Fruit fly (Drosophila melanogaster) whole organism, embryonic: Measurements from ENCODE around the gene CG4115.

Experiments used
- BEAF-32 ChIP-seq: fragments of 200-800 bp; sonication (Bioruptor generic); optimal IDR thresholded peaks from 3 replicates; lab custom pipeline; 2017; ENCODE audit warnings: missing biosample characterization, missing genetic modification characterization, mild to moderate bottlenecking, moderate library complexity, missing genetic modification reagents
- Blimp-1 ChIP-seq: fragments of 200-800 bp; sonication (Bioruptor generic); optimal IDR thresholded peaks from 3 replicates; lab custom pipeline; 2018; ENCODE audit warnings: missing biosample characterization, missing genetic modification characterization, mild to moderate bottlenecking, moderate library complexity, missing genetic modification reagents
- CG10543 ChIP-seq: fragments of 200-800 bp; sonication (Bioruptor generic); optimal IDR thresholded peaks from 3 replicates; lab custom pipeline; 2017; ENCODE audit warnings: missing biosample characterization, mild to moderate bottlenecking, missing genetic modification characterization, moderate library complexity
- CG11695 ChIP-seq: fragments of 200-800 bp; sonication (Bioruptor generic); IDR thresholded peaks from 3 replicates; pipeline ENCODE4 v1.3.6; 2022; ENCODE audit warnings: missing biosample characterization, missing genetic modification characterization
- CG12104 ChIP-seq: fragments of 200-800 bp; sonication (Bioruptor generic); optimal IDR thresholded peaks from 3 replicates; lab custom pipeline; 2016; ENCODE audit warnings: missing biosample characterization, missing genetic modification characterization
- CG12236 ChIP-seq: fragments of 200-800 bp; sonication (Bioruptor generic); optimal IDR thresholded peaks from 2 replicates; lab custom pipeline; 2016; ENCODE audit warnings: missing biosample characterization, missing genetic modification characterization
- CG13424 ChIP-seq: fragments of 200-800 bp; sonication (Bioruptor generic); optimal IDR thresholded peaks from 2 replicates; lab custom pipeline; 2019; ENCODE audit warnings: missing biosample characterization, mild to moderate bottlenecking, missing genetic modification characterization, moderate library complexity
- CG14667 ChIP-seq: fragments of 200-800 bp; sonication (Bioruptor generic); IDR thresholded peaks from 2 replicates; pipeline ENCODE4 v1.3.6; 2022; ENCODE audit warnings: missing biosample characterization, missing genetic modification characterization
- CG14860 ChIP-seq: fragments of 200-800 bp; sonication (Bioruptor generic); IDR thresholded peaks from 3 replicates; pipeline ENCODE4 v1.3.6; 2022; ENCODE audit warnings: missing biosample characterization, missing genetic modification characterization; ENCODE audit not compliant: partially characterized antibody
- CG17385 ChIP-seq: fragments of 200-800 bp; sonication (Bioruptor generic); optimal IDR thresholded peaks from 3 replicates; lab custom pipeline; 2018; ENCODE audit warnings: missing biosample characterization, mild to moderate bottlenecking, missing genetic modification characterization
- CG17829 ChIP-seq: fragments of 200-800 bp; optimal IDR thresholded peaks from 2 replicates; lab custom pipeline; 2019; ENCODE audit warnings: missing biosample characterization, mild to moderate bottlenecking, missing genetic modification characterization, moderate library complexity
- CG4360 ChIP-seq: fragments of 200-800 bp; sonication (Bioruptor generic); IDR thresholded peaks from 2 replicates; pipeline ENCODE4 v1.3.6; 2022; ENCODE audit warnings: missing biosample characterization, missing genetic modification characterization
- CG5180 ChIP-seq: fragments of 200-800 bp; sonication (Bioruptor generic); optimal IDR thresholded peaks from 3 replicates; lab custom pipeline; 2017; ENCODE audit warnings: missing biosample characterization, missing genetic modification characterization, mild to moderate bottlenecking, moderate library complexity, missing genetic modification reagents
- CG8924 ChIP-seq: fragments of 200-800 bp; optimal IDR thresholded peaks from 3 replicates; lab custom pipeline; 2019; ENCODE audit warnings: missing biosample characterization, mild to moderate bottlenecking, missing genetic modification characterization, moderate library complexity
- CG9797 ChIP-seq: fragments of 200-800 bp; sonication (Bioruptor generic); optimal IDR thresholded peaks from 3 replicates; lab custom pipeline; 2018; ENCODE audit warnings: missing biosample characterization, mild to moderate bottlenecking, missing genetic modification characterization
- CHES-1-like ChIP-seq: fragments of 200-800 bp; sonication (Bioruptor generic); optimal IDR thresholded peaks from 2 replicates; lab custom pipeline; 2016; ENCODE audit warnings: missing biosample characterization, missing genetic modification characterization
- Dek ChIP-seq: fragments of 200-800 bp; sonication (Bioruptor generic); optimal IDR thresholded peaks from 3 replicates; lab custom pipeline; 2019; ENCODE audit warnings: missing biosample characterization, mild to moderate bottlenecking, missing genetic modification characterization, moderate library complexity
- Fer1 ChIP-seq: fragments of 200-800 bp; sonication (Bioruptor generic); optimal IDR thresholded peaks from 2 replicates; lab custom pipeline; 2017; ENCODE audit warnings: missing biosample characterization, mild to moderate bottlenecking, missing genetic modification characterization
- HLH4C ChIP-seq: fragments of 200-800 bp; sonication (Bioruptor generic); IDR thresholded peaks from 3 replicates; pipeline ENCODE4 v1.3.6; 2022; ENCODE audit warnings: missing biosample characterization, missing genetic modification characterization; ENCODE audit not compliant: partially characterized antibody
- HmgZ ChIP-seq: fragments of 200-800 bp; sonication (Bioruptor generic); optimal IDR thresholded peaks from 2 replicates; lab custom pipeline; 2018; ENCODE audit warnings: missing biosample characterization, mild to moderate bottlenecking, missing genetic modification characterization
- Nf-YB ChIP-seq: fragments of 200-800 bp; sonication (Bioruptor generic); optimal IDR thresholded peaks from 3 replicates; lab custom pipeline; 2019; ENCODE audit warnings: missing biosample characterization, mild to moderate bottlenecking, missing genetic modification characterization, moderate library complexity
- NfI ChIP-seq: fragments of 200-800 bp; sonication (Bioruptor generic); optimal IDR thresholded peaks from 3 replicates; lab custom pipeline; 2018; ENCODE audit warnings: missing biosample characterization, mild to moderate bottlenecking, missing genetic modification characterization, moderate library complexity
- Rfx ChIP-seq: fragments of 200-800 bp; sonication (Bioruptor generic); IDR thresholded peaks from 2 replicates; pipeline ENCODE4 v1.3.6; 2022; ENCODE audit warnings: missing biosample characterization, missing genetic modification characterization
- Rx ChIP-seq: fragments of 200-800 bp; sonication (Bioruptor generic); IDR thresholded peaks from 2 replicates; pipeline ENCODE4 v1.3.6; 2022; ENCODE audit warnings: missing biosample characterization, missing genetic modification characterization
- Sin3A ChIP-seq: fragments of >200 bp; optimal IDR thresholded peaks from 2 replicates; lab custom pipeline; 2018
- Ssrp ChIP-seq: fragments of 200-800 bp; sonication (Bioruptor generic); optimal IDR thresholded peaks from 2 replicates; lab custom pipeline; 2018; ENCODE audit warnings: missing biosample characterization, mild to moderate bottlenecking, missing genetic modification characterization, moderate library complexity
- Trl ChIP-seq, 3 experiments: fragments of >200 bp in 2 of 3; fragments of 200-800 bp in 1 of 3; sonication (Bioruptor generic) in 1 of 3; optimal IDR thresholded peaks; 2 replicates in 1 of 3; 3 replicates in 2 of 3; lab custom pipeline; 2016 to 2017; ENCODE audit warnings: missing biosample characterization in 1 of 3, missing genetic modification characterization in 1 of 3
- YL-1 ChIP-seq: fragments of 200-800 bp; sonication (Bioruptor generic); optimal IDR thresholded peaks from 3 replicates; lab custom pipeline; 2017; ENCODE audit warnings: missing biosample characterization, mild to moderate bottlenecking, missing genetic modification characterization
- amos ChIP-seq: fragments of 200-800 bp; sonication (Bioruptor generic); IDR thresholded peaks from 2 replicates; pipeline ENCODE4 v1.3.6; 2022; ENCODE audit warnings: missing biosample characterization, missing genetic modification characterization; ENCODE audit not compliant: partially characterized antibody
- caup ChIP-seq: fragments of 200-800 bp; sonication (Bioruptor generic); optimal IDR thresholded peaks from 3 replicates; lab custom pipeline; 2017; ENCODE audit warnings: missing biosample characterization, mild to moderate bottlenecking, missing genetic modification characterization, moderate library complexity; ENCODE audit not compliant: severe bottlenecking
- ci ChIP-seq: fragments of 200-800 bp; sonication (Bioruptor generic); IDR thresholded peaks from 3 replicates; pipeline ENCODE4 v1.3.6; 2022; ENCODE audit warnings: missing biosample characterization, missing genetic modification characterization
- crc ChIP-seq: fragments of 200-800 bp; sonication (Bioruptor generic); optimal IDR thresholded peaks from 2 replicates; lab custom pipeline; 2016; ENCODE audit warnings: missing biosample characterization, missing genetic modification characterization
- crol ChIP-seq: fragments of 200-800 bp; sonication (Bioruptor generic); IDR thresholded peaks from 2 replicates; pipeline ENCODE4 v1.3.6; 2022; ENCODE audit warnings: missing biosample characterization, missing genetic modification characterization
- danr ChIP-seq: fragments of 200-800 bp; sonication (Bioruptor generic); IDR thresholded peaks from 2 replicates; pipeline ENCODE4 v1.3.6; 2022; ENCODE audit warnings: missing biosample characterization, missing genetic modification characterization
- ems ChIP-seq: fragments of 200-800 bp; sonication (Bioruptor generic); optimal IDR thresholded peaks from 3 replicates; lab custom pipeline; 2016; ENCODE audit warnings: missing biosample characterization, missing genetic modification characterization
- esg ChIP-seq: fragments of 200-800 bp; sonication (Bioruptor generic); conservative IDR thresholded peaks from 2 replicates; pipeline ENCODE4 v1.3.6; 2022; ENCODE audit warnings: missing biosample characterization, missing genetic modification characterization
- exex ChIP-seq: fragments of 200-800 bp; sonication (Bioruptor generic); optimal IDR thresholded peaks from 4 replicates; lab custom pipeline; 2018; ENCODE audit warnings: missing biosample characterization, mild to moderate bottlenecking, missing genetic modification characterization, moderate library complexity
- hbn ChIP-seq: fragments of 200-800 bp; sonication (Bioruptor generic); IDR thresholded peaks from 2 replicates; pipeline ENCODE4 v1.3.6; 2022; ENCODE audit warnings: missing biosample characterization, missing genetic modification characterization; ENCODE audit not compliant: partially characterized antibody
- inv ChIP-seq: fragments of 200-800 bp; sonication (Bioruptor generic); IDR thresholded peaks from 2 replicates; pipeline ENCODE4 v1.3.6; 2022; ENCODE audit warnings: missing biosample characterization, missing genetic modification characterization; ENCODE audit not compliant: partially characterized antibody
- lab ChIP-seq: fragments of 200-800 bp; sonication (Bioruptor generic); optimal IDR thresholded peaks from 3 replicates; lab custom pipeline; 2017; ENCODE audit warnings: missing biosample characterization, missing genetic modification characterization, mild to moderate bottlenecking, moderate library complexity, missing genetic modification reagents
- lbe ChIP-seq: fragments of 200-800 bp; sonication (Bioruptor generic); optimal IDR thresholded peaks from 2 replicates; lab custom pipeline; 2016; ENCODE audit warnings: missing biosample characterization, mild to moderate bottlenecking, missing genetic modification characterization
- lilli ChIP-seq: fragments of 200-800 bp; sonication (Bioruptor generic); optimal IDR thresholded peaks from 3 replicates; lab custom pipeline; 2016; ENCODE audit warnings: missing biosample characterization, missing genetic modification characterization
- stc ChIP-seq: fragments of 200-800 bp; sonication (Bioruptor generic); IDR thresholded peaks from 2 replicates; pipeline ENCODE4 v1.3.6; 2022; ENCODE audit warnings: missing biosample characterization, missing genetic modification characterization
- stwl ChIP-seq: fragments of 200-800 bp; sonication (Bioruptor generic); optimal IDR thresholded peaks from 3 replicates; lab custom pipeline; 2018; ENCODE audit warnings: missing biosample characterization, mild to moderate bottlenecking, missing genetic modification characterization, moderate library complexity
- z ChIP-seq: fragments of 200-800 bp; sonication (Bioruptor generic); IDR thresholded peaks from 3 replicates; pipeline ENCODE4 v1.3.6; 2022; ENCODE audit warnings: missing biosample characterization, missing genetic modification characterization
- zen ChIP-seq: fragments of 200-800 bp; sonication (Bioruptor generic); optimal IDR thresholded peaks from 3 replicates; lab custom pipeline; 2018; ENCODE audit warnings: missing biosample characterization, mild to moderate bottlenecking, missing genetic modification characterization, moderate library complexity

The CG4115 gene

dm6 chr3R:12406235-12407196 lies 46.7 kb downstream of the CG4115 start, which contains the start of gene CG5167 (continued):
- TF ChIP-seq NfI (GFP tag; lab: Kevin White, UChicago) (no peak), CG10543 (GFP tag; lab: Kevin White, UChicago) (no peak), BEAF-32 (GFP tag; lab: Kevin White, UChicago) (peak; percentile 38), CG11695 (GFP tag; lab: Robert Waterston, UW) (peak; percentile 27; the same call in 1 of the 3 replicates), crol (GFP tag; lab: Robert Waterston, UW) (no peak), Rfx (no peak), Ssrp (tag; lab: Kevin White, UChicago) (peak; percentile 14), lbe (peak; percentile 12), Blimp-1 (GFP tag; lab: Kevin White, UChicago) (no peak), CG12236 (GFP tag; lab: Kevin White, UChicago) (no peak), Rx (GFP tag; lab: Robert Waterston, UW) (no peak), Trl (optimal IDR thresholded peaks at IDR 0.05; lab: Kevin White, UChicago) (no peak), Trl (GFP tag; optimal IDR thresholded peaks at IDR 0.05; lab: Kevin White, UChicago) (no peak), CG4360 (no peak), YL-1 (GFP tag; lab: Kevin White, UChicago) (no peak), CG17385 (GFP tag; lab: Kevin White, UChicago) (peak; percentile 23), crc (GFP tag; lab: Kevin White, UChicago) (no peak)

dm6 chr3R:12408160-12408559 lies 48.4 kb downstream of the CG4115 start, which contains the start of gene CG5196:
CG5196 (plus strand) TSS chr3R:12408316.
- peak; percentile 11 for TF ChIP-seq lilli (GFP tag; lab: Kevin White, UChicago)
- TF ChIP-seq zen (tag; lab: Kevin White, UChicago), result peak; percentile 89
- TF ChIP-seq Sin3A, result peak; percentile 29
- peak; percentile 64 for TF ChIP-seq exex
- no peak for TF ChIP-seq CG14667 (GFP tag; lab: Robert Waterston, UW)
- peak; percentile 94 for TF ChIP-seq stwl (tag; lab: Kevin White, UChicago)
- TF ChIP-seq CG14860 (GFP tag; lab: Robert Waterston, UW), result peak; percentile 27; the same call in 2 of the 3 replicates
- TF ChIP-seq CG12104 (GFP tag; lab: Kevin White, UChicago), result no peak
- TF ChIP-seq esg, result no peak
- TF ChIP-seq ems (GFP tag; lab: Kevin White, UChicago), result no peak
- TF ChIP-seq Nf-YB (GFP tag; lab: Kevin White, UChicago), result peak; percentile 29
- TF ChIP-seq amos (GFP tag; lab: Robert Waterston, UW), result peak; percentile 76
- TF ChIP-seq HLH4C, result peak; percentile 70
- no peak for TF ChIP-seq CG5180 (GFP tag; lab: Kevin White, UChicago)
- TF ChIP-seq caup, result peak; percentile 18
- peak; percentile 81 for TF ChIP-seq HmgZ
- TF ChIP-seq Rfx, result peak; percentile 26; the same call in 1 of the 2 replicates
- TF ChIP-seq CG8924, result peak; percentile 17
- TF ChIP-seq Fer1, result peak; percentile 38
- TF ChIP-seq Dek (tag; lab: Kevin White, UChicago), result peak; percentile 43
- no peak for TF ChIP-seq danr (GFP tag; lab: Robert Waterston, UW)
- TF ChIP-seq ci (GFP tag; lab: Robert Waterston, UW), result no peak; the same call in 2 of the 3 replicates
- peak; percentile 16 for TF ChIP-seq CG13424
- peak; percentile 40 for TF ChIP-seq CHES-1-like (GFP tag; lab: Kevin White, UChicago)
- TF ChIP-seq inv (GFP tag; lab: Robert Waterston, UW), result peak; percentile 51; the same call in 1 of the 2 replicates
- TF ChIP-seq lab (GFP tag; lab: Kevin White, UChicago), result no peak
- 0 out of 2 replicates have a peak, but pooled peaks have one; percentile 25 for TF ChIP-seq stc (GFP tag; lab: Robert Waterston, UW)
- TF ChIP-seq z (GFP tag; lab: Robert Waterston, UW), result no peak
- TF ChIP-seq CG9797, result peak; percentile 88
- TF ChIP-seq CG17829 (tag; lab: Kevin White, UChicago), result peak; percentile 36
- peak; percentile 17; the same call in 1 of the 2 replicates for TF ChIP-seq hbn (GFP tag; lab: Robert Waterston, UW)
